Fruit fly (Drosophila melanogaster) Kc167 (cell line): ENCODE data around the gene dls.

Experiments
- Sin3A ChIP-seq: fragments of >200 bp; optimal IDR thresholded peaks from 2 replicates; lab custom pipeline; 2018; ENCODE audit warnings: missing external identifiers
- insv ChIP-seq: fragments of >200 bp; optimal IDR thresholded peaks from 3 replicates; lab custom pipeline; 2018; ENCODE audit warnings: missing external identifiers

DNA sequence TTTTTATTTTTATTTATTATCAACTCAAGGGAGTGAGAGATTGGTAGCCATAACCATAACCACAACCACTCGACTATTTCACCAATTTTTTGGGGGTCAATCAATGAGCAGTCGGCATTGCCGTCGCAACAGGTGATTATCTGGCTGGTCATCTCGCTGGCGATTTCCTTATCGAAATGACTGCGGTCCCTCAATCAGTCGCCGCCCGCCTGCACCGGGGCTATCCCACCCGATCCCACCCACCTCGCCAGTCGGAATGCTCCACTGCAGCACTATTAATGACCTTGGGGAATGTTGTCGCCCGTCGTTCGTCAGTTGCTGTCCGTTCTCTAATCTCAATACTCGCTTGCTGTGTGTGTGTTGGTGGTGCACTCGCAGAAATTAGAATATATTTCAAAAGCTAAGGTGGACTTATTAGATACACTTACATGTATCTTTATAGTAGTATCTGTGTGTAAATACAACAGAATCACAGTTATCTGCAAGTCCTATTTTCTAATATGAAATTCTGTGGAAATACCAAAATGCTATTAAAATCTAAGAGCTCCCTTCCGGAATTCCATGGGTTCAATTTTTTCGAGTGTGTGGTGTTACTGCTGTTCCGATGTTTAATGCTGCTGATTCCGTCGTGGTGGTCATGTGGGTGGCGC lies 40.6 kb upstream of the dls start:
- no peak for TF ChIP-seq Sin3A
- no peak for TF ChIP-seq insv (lab: Kevin White, UChicago)
